Fruit fly (Drosophila melanogaster) whole organism, embryonic: ENCODE measurements around the gene Hsp22.

Experiments
- Bdp1 ChIP-seq: fragments of 200-800 bp; sonication (Bioruptor generic); optimal IDR thresholded peaks from 3 replicates; lab custom pipeline; 2016; ENCODE audit warnings: missing biosample characterization, missing genetic modification characterization
- CG10147 ChIP-seq: fragments of 200-800 bp; sonication (Bioruptor generic); optimal IDR thresholded peaks from 2 replicates; lab custom pipeline; 2019; ENCODE audit warnings: missing biosample characterization, mild to moderate bottlenecking, missing genetic modification characterization, moderate library complexity
- CG10321 ChIP-seq: fragments of 200-800 bp; sonication (Bioruptor generic); IDR thresholded peaks from 2 replicates; pipeline ENCODE4 v1.3.6; 2022; ENCODE audit warnings: missing biosample characterization, missing genetic modification characterization
- CG10366 ChIP-seq: fragments of 200-800 bp; sonication (Bioruptor generic); IDR thresholded peaks from 2 replicates; pipeline ENCODE4 v1.3.6; 2022; ENCODE audit warnings: missing biosample characterization, missing genetic modification characterization
- CG10654 ChIP-seq: fragments of 200-800 bp; sonication (Bioruptor generic); optimal IDR thresholded peaks from 2 replicates; lab custom pipeline; 2016; ENCODE audit warnings: missing biosample characterization, missing genetic modification characterization
- CG10959 ChIP-seq: fragments of 200-800 bp; sonication (Bioruptor generic); IDR thresholded peaks from 2 replicates; pipeline ENCODE4 v1.3.6; 2022; ENCODE audit warnings: missing biosample characterization, missing genetic modification characterization
- CG12236 ChIP-seq: fragments of 200-800 bp; sonication (Bioruptor generic); optimal IDR thresholded peaks from 2 replicates; lab custom pipeline; 2016; ENCODE audit warnings: missing biosample characterization, missing genetic modification characterization
- CG1233 ChIP-seq: fragments of 200-800 bp; sonication (Bioruptor generic); optimal IDR thresholded peaks from 4 replicates; lab custom pipeline; 2018; ENCODE audit warnings: missing biosample characterization, mild to moderate bottlenecking, missing genetic modification characterization
- CG15696 ChIP-seq: fragments of 200-800 bp; sonication (Bioruptor generic); optimal IDR thresholded peaks from 2 replicates; lab custom pipeline; 2019; ENCODE audit warnings: missing biosample characterization, mild to moderate bottlenecking, missing genetic modification characterization, moderate library complexity
- CG1603 ChIP-seq: fragments of 200-800 bp; sonication (Bioruptor generic); optimal IDR thresholded peaks from 2 replicates; lab custom pipeline; 2019; ENCODE audit warnings: missing biosample characterization, mild to moderate bottlenecking, missing genetic modification characterization, moderate library complexity
- CG17802 ChIP-seq: fragments of 200-800 bp; sonication (Bioruptor generic); optimal IDR thresholded peaks from 2 replicates; lab custom pipeline; 2018; ENCODE audit warnings: missing biosample characterization, mild to moderate bottlenecking, missing genetic modification characterization, moderate library complexity
- CG2202 ChIP-seq: fragments of 200-800 bp; sonication (Bioruptor generic); optimal IDR thresholded peaks from 2 replicates; lab custom pipeline; 2018; ENCODE audit warnings: missing biosample characterization, mild to moderate bottlenecking, missing genetic modification characterization
- CG2678 ChIP-seq: fragments of 200-800 bp; sonication (Bioruptor generic); optimal IDR thresholded peaks from 3 replicates; lab custom pipeline; 2019; ENCODE audit warnings: missing biosample characterization, mild to moderate bottlenecking, missing genetic modification characterization, moderate library complexity
- CG30403 ChIP-seq: fragments of 200-800 bp; sonication (Bioruptor generic); optimal IDR thresholded peaks from 3 replicates; lab custom pipeline; 2016; ENCODE audit warnings: missing biosample characterization, missing genetic modification characterization
- CG31441 ChIP-seq: fragments of 200-800 bp; sonication (Bioruptor generic); IDR thresholded peaks from 2 replicates; pipeline ENCODE4 v1.3.6; 2022; ENCODE audit warnings: missing biosample characterization, missing genetic modification characterization
- CG33557 ChIP-seq: fragments of 200-800 bp; sonication (Bioruptor generic); optimal IDR thresholded peaks from 2 replicates; lab custom pipeline; 2019; ENCODE audit warnings: missing biosample characterization, mild to moderate bottlenecking, missing genetic modification characterization, moderate library complexity
- CG3407 ChIP-seq: fragments of 200-800 bp; sonication (Bioruptor generic); optimal IDR thresholded peaks from 2 replicates; lab custom pipeline; 2018; ENCODE audit warnings: missing biosample characterization, mild to moderate bottlenecking, missing genetic modification characterization
- CG34422 ChIP-seq: fragments of 200-800 bp; sonication (Bioruptor generic); IDR thresholded peaks from 3 replicates; pipeline ENCODE4 v1.3.6; 2022; ENCODE audit warnings: missing biosample characterization, missing genetic modification characterization
- CG4730 ChIP-seq: fragments of 200-800 bp; sonication (Bioruptor generic); IDR thresholded peaks from 2 replicates; pipeline ENCODE4 v1.3.6; 2022; ENCODE audit warnings: missing biosample characterization, missing genetic modification characterization
- CG6175 ChIP-seq: fragments of 200-800 bp; sonication (Bioruptor generic); IDR thresholded peaks from 3 replicates; pipeline ENCODE4 v1.3.6; 2022; ENCODE audit warnings: missing biosample characterization, missing genetic modification characterization
- CG7271 ChIP-seq: fragments of 200-800 bp; sonication (Bioruptor generic); optimal IDR thresholded peaks from 2 replicates; lab custom pipeline; 2018; ENCODE audit warnings: missing biosample characterization, mild to moderate bottlenecking, missing genetic modification characterization, moderate library complexity
- CG8281 ChIP-seq: fragments of 200-800 bp; sonication (Bioruptor generic); optimal IDR thresholded peaks from 2 replicates; lab custom pipeline; 2018; ENCODE audit warnings: missing biosample characterization, mild to moderate bottlenecking, missing genetic modification characterization, moderate library complexity
- CTCF ChIP-seq: fragments of 200-800 bp; sonication (Bioruptor generic); optimal IDR thresholded peaks from 2 replicates; lab custom pipeline; 2017; ENCODE audit warnings: missing biosample characterization, mild to moderate bottlenecking, missing genetic modification characterization, moderate library complexity
- Chrac-16 ChIP-seq: fragments of 200-800 bp; sonication (Bioruptor generic); optimal IDR thresholded peaks from 3 replicates; lab custom pipeline; 2016; ENCODE audit warnings: missing biosample characterization, missing genetic modification characterization
- Drgx ChIP-seq: fragments of 200-800 bp; sonication (Bioruptor generic); IDR thresholded peaks from 2 replicates; pipeline ENCODE4 v1.3.6; 2022; ENCODE audit warnings: missing biosample characterization, missing genetic modification characterization
- Gsc ChIP-seq: fragments of 200-800 bp; sonication (Bioruptor generic); IDR thresholded peaks from 2 replicates; pipeline ENCODE4 v1.3.6; 2022; ENCODE audit warnings: missing biosample characterization, missing genetic modification characterization
- Gug ChIP-seq: fragments of 200-800 bp; sonication (Bioruptor generic); IDR thresholded peaks from 4 replicates; pipeline ENCODE4 v1.3.6; 2022; ENCODE audit warnings: missing biosample characterization, missing genetic modification characterization
- H2.0 ChIP-seq: fragments of 200-800 bp; sonication (Bioruptor generic); IDR thresholded peaks from 2 replicates; pipeline ENCODE4 v1.3.6; 2022; ENCODE audit warnings: missing biosample characterization, missing genetic modification characterization
- HmgZ ChIP-seq: fragments of 200-800 bp; sonication (Bioruptor generic); optimal IDR thresholded peaks from 2 replicates; lab custom pipeline; 2018; ENCODE audit warnings: missing biosample characterization, mild to moderate bottlenecking, missing genetic modification characterization
- Hr39 ChIP-seq: fragments of >200 bp; optimal IDR thresholded peaks from 2 replicates; lab custom pipeline; 2017
- Lhr ChIP-seq: fragments of 200-800 bp; sonication (Bioruptor generic); optimal IDR thresholded peaks from 3 replicates; lab custom pipeline; 2017; ENCODE audit warnings: mild to moderate bottlenecking, missing biosample characterization, missing genetic modification reagents, missing genetic modification characterization
- NK7.1 ChIP-seq: fragments of 200-800 bp; sonication (Bioruptor generic); optimal IDR thresholded peaks from 3 replicates; lab custom pipeline; 2016; ENCODE audit warnings: missing biosample characterization, missing genetic modification characterization
- Oaz ChIP-seq: fragments of 200-800 bp; sonication (Bioruptor generic); IDR thresholded peaks from 2 replicates; pipeline ENCODE4 v1.3.6; 2022; ENCODE audit warnings: missing biosample characterization, missing genetic modification characterization
- Sox100B ChIP-seq: fragments of 200-800 bp; sonication (Bioruptor generic); optimal IDR thresholded peaks from 3 replicates; lab custom pipeline; 2018; ENCODE audit warnings: missing biosample characterization, mild to moderate bottlenecking, missing genetic modification characterization
- Sry-δ ChIP-seq: fragments of 200-800 bp; sonication (Bioruptor generic); optimal IDR thresholded peaks from 2 replicates; lab custom pipeline; 2016; ENCODE audit warnings: missing biosample characterization, missing genetic modification characterization
- Stat92E ChIP-seq, 3 experiments: fragments of >200 bp in 2 of 3; fragments of 200-800 bp in 1 of 3; sonication (Bioruptor generic) in 1 of 3; optimal IDR thresholded peaks; 2 replicates each; lab custom pipeline; 2017 to 2019; ENCODE audit warnings: missing biosample characterization in 3 of 3, missing genetic modification characterization in 3 of 3, mild to moderate bottlenecking in 1 of 3, moderate library complexity in 1 of 3
- bab2 ChIP-seq: fragments of 200-800 bp; sonication (Bioruptor generic); optimal IDR thresholded peaks from 2 replicates; lab custom pipeline; 2016; ENCODE audit warnings: missing biosample characterization, missing genetic modification characterization
- bsh ChIP-seq, 2 experiments: fragments of 200-800 bp; sonication (Bioruptor generic); optimal IDR thresholded peaks; 2 replicates each; lab custom pipeline; 2017 to 2018; ENCODE audit warnings: mild to moderate bottlenecking in 2 of 2, missing biosample characterization in 2 of 2, missing genetic modification characterization in 2 of 2, moderate library complexity in 1 of 2
- cad ChIP-seq: fragments of >200 bp; optimal IDR thresholded peaks from 2 replicates; lab custom pipeline; 2017; ENCODE audit warnings: missing biosample characterization, missing genetic modification characterization
- cg ChIP-seq: fragments of 200-800 bp; sonication (Bioruptor generic); optimal IDR thresholded peaks from 3 replicates; lab custom pipeline; 2019; ENCODE audit warnings: missing biosample characterization, mild to moderate bottlenecking, missing genetic modification characterization, moderate library complexity
- disco-r ChIP-seq: fragments of 200-800 bp; sonication (Bioruptor generic); optimal IDR thresholded peaks from 2 replicates; lab custom pipeline; 2016; ENCODE audit warnings: missing biosample characterization, missing genetic modification characterization
- gcm2 ChIP-seq: fragments of 200-800 bp; sonication (Bioruptor generic); optimal IDR thresholded peaks from 2 replicates; lab custom pipeline; 2016; ENCODE audit warnings: missing biosample characterization, missing genetic modification characterization
- gt ChIP-seq: fragments of 200-800 bp; sonication (Bioruptor generic); IDR thresholded peaks from 2 replicates; pipeline ENCODE4 v1.3.6; 2022; ENCODE audit warnings: missing biosample characterization, missing genetic modification characterization
- jigr1 ChIP-seq: fragments of 200-800 bp; sonication (Bioruptor generic); IDR thresholded peaks from 3 replicates; pipeline ENCODE4 v1.3.6; 2022; ENCODE audit warnings: missing biosample characterization, missing genetic modification characterization
- jumu ChIP-seq: fragments of 200-800 bp; sonication (Bioruptor generic); optimal IDR thresholded peaks from 3 replicates; lab custom pipeline; 2016; ENCODE audit warnings: missing biosample characterization, missing genetic modification characterization
- kah ChIP-seq: fragments of 200-800 bp; sonication (Bioruptor generic); optimal IDR thresholded peaks from 2 replicates; lab custom pipeline; 2018; ENCODE audit warnings: missing biosample characterization, mild to moderate bottlenecking, missing genetic modification characterization
- klu ChIP-seq: fragments of 200-800 bp; sonication (Bioruptor generic); IDR thresholded peaks from 2 replicates; pipeline ENCODE4 v1.3.6; 2022; ENCODE audit warnings: missing biosample characterization, missing genetic modification characterization
- kni ChIP-seq: fragments of 200-800 bp; sonication (Bioruptor generic); optimal IDR thresholded peaks from 3 replicates; lab custom pipeline; 2017; ENCODE audit warnings: mild to moderate bottlenecking, missing biosample characterization, missing genetic modification reagents, missing genetic modification characterization
- nerfin-2 ChIP-seq: fragments of 200-800 bp; sonication (Bioruptor generic); IDR thresholded peaks from 2 replicates; pipeline ENCODE4 v1.3.6; 2022; ENCODE audit warnings: missing biosample characterization, missing genetic modification characterization; ENCODE audit not compliant: partially characterized antibody
- sim ChIP-seq: fragments of 200-800 bp; sonication (Bioruptor generic); IDR thresholded peaks from 2 replicates; pipeline ENCODE4 v1.3.6; 2022; ENCODE audit warnings: missing biosample characterization, missing genetic modification characterization
- tll ChIP-seq, 2 experiments: fragments of 200-800 bp in 1 of 2; fragments of >200 bp in 1 of 2; sonication (Bioruptor generic) in 1 of 2; optimal IDR thresholded peaks; 2 replicates each; lab custom pipeline; 2017 to 2019; ENCODE audit warnings: missing biosample characterization in 2 of 2, missing genetic modification characterization in 2 of 2, mild to moderate bottlenecking in 1 of 2, moderate library complexity in 1 of 2

The Hsp22 gene

DNA sequence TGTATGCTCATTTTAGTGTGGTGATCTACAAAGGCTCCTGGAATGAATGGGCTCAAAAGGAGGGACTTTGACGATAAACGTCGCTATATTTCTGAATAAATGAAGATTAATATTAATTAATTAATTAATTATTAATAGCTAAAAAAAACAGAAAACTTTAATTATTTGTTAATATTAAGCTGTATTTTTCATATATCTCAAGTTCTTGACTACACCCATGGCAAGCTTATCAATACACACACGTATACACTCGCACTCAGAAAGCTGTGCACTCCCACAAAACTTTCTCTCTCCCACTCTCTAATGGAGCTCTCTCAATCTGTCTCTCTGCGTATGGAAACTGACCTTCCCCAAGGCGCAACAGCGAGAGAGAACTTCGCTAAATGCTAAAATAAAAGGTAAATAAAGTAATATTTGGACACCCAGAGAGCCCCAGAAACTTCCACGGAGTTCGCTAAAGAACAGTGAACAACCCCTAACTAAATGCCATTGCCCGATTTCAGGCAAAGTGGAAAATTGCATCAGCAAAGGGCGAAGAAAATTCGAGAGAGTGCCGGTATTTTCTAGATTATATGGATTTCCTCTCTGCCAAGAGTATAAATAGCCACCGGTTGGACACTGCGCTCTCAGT, 758 bp downstream of the Hsp22 start (continued):
- no peak for TF ChIP-seq NK7.1 (GFP tag; lab: Kevin White, UChicago)
- no peak for TF ChIP-seq gt (GFP tag; lab: Robert Waterston, UW)
- peak; percentile 88 for TF ChIP-seq Drgx (GFP tag; lab: Robert Waterston, UW)
- peak; percentile 9 for TF ChIP-seq CG8281 (tag; lab: Kevin White, UChicago)
- peak; percentile 67 for TF ChIP-seq CG30403 (GFP tag; lab: Kevin White, UChicago)
- peak; percentile 28 for TF ChIP-seq CG10654 (GFP tag; lab: Kevin White, UChicago)
- no peak for TF ChIP-seq tll (GFP tag; optimal IDR thresholded peaks at IDR 0.05; lab: Kevin White, UChicago)
- TF ChIP-seq CG4730 (GFP tag; lab: Robert Waterston, UW), result peak; percentile 45; the same call in 1 of the 2 replicates
- no peak for TF ChIP-seq jumu (GFP tag; lab: Kevin White, UChicago)
- peak; percentile 67; the same call in 1 of the 3 replicates for TF ChIP-seq CG34422 (GFP tag; lab: Robert Waterston, UW)
- no peak for TF ChIP-seq kah (GFP tag; lab: Kevin White, UChicago)
- TF ChIP-seq cad, result no peak
- TF ChIP-seq CG31441 (GFP tag; lab: Robert Waterston, UW), result peak; percentile 75
- peak; percentile 17 for TF ChIP-seq Chrac-16
- no peak for TF ChIP-seq Hr39 (lab: Kevin White, UChicago)
- no peak for TF ChIP-seq nerfin-2 (GFP tag; lab: Robert Waterston, UW)
- TF ChIP-seq bab2, result peak; percentile 17
- no peak for TF ChIP-seq gcm2
- peak; percentile 13 for TF ChIP-seq CG7271
- no peak for TF ChIP-seq CG12236 (GFP tag; lab: Kevin White, UChicago)
- peak in 1 of 3 experiments; percentile 36 for TF ChIP-seq Stat92E (GFP tag; optimal IDR thresholded peaks at IDR 0.05; lab: Kevin White, UChicago)
- peak; percentile 34 for TF ChIP-seq CG33557
- no peak for TF ChIP-seq CG6175
- no peak for TF ChIP-seq CG17802 (tag; lab: Kevin White, UChicago)
- TF ChIP-seq Bdp1 (GFP tag; lab: Kevin White, UChicago), result no peak
- TF ChIP-seq HmgZ (tag; lab: Kevin White, UChicago), result peak; percentile 4
- no peak for TF ChIP-seq Gsc (GFP tag; lab: Robert Waterston, UW)
- no peak for TF ChIP-seq Sry-δ (GFP tag; lab: Kevin White, UChicago)
- TF ChIP-seq CG2678 (tag; lab: Kevin White, UChicago), result peak; percentile 84
- TF ChIP-seq disco-r (GFP tag; lab: Kevin White, UChicago), result no peak
- peak; percentile 55 for TF ChIP-seq Oaz (GFP tag; lab: Robert Waterston, UW)
- peak; percentile 77 for TF ChIP-seq CG10147
- peak; percentile 2 for TF ChIP-seq Lhr
- TF ChIP-seq CG15696 (tag; lab: Kevin White, UChicago), result no peak
- TF ChIP-seq CG2202 (tag; lab: Kevin White, UChicago), result peak; percentile 1
- TF ChIP-seq cg (GFP tag; lab: Kevin White, UChicago), result peak; percentile 74
- TF ChIP-seq kni, result no peak
- peak; percentile 54; the same call in 1 of the 2 replicates for TF ChIP-seq H2.0 (GFP tag; lab: Robert Waterston, UW)
- peak; percentile 49 for TF ChIP-seq CG10366 (GFP tag; lab: Robert Waterston, UW)
- peak; percentile 42 for TF ChIP-seq CG1233 (GFP tag; lab: Kevin White, UChicago)
- TF ChIP-seq sim (GFP tag; lab: Robert Waterston, UW), result peak; percentile 30; the same call in 1 of the 2 replicates
- TF ChIP-seq CG3407 (GFP tag; lab: Kevin White, UChicago), result peak; percentile 54
- no peak for TF ChIP-seq CG1603 (tag; lab: Kevin White, UChicago)
- peak; percentile 72 for TF ChIP-seq Sox100B (GFP tag; lab: Kevin White, UChicago)
- no peak for TF ChIP-seq klu
- peak; percentile 39 to 81 for TF ChIP-seq bsh (GFP tag; optimal IDR thresholded peaks at IDR 0.05; lab: Kevin White, UChicago)
- peak; percentile 2 for TF ChIP-seq CTCF (GFP tag; lab: Kevin White, UChicago)
- TF ChIP-seq CG10959 (GFP tag; lab: Robert Waterston, UW), result no peak
- TF ChIP-seq Gug (GFP tag; lab: Robert Waterston, UW), result no peak
- no peak for TF ChIP-seq CG10321 (GFP tag; lab: Robert Waterston, UW)
- no peak for TF ChIP-seq jigr1 (GFP tag; lab: Robert Waterston, UW)
